Worm (Caenorhabditis elegans): ENCODE data around the gene clec-57.

Gene clec-57

ce11 chrV:14423268-14423667, 45.8 kb upstream of the clec-57 start, which contains the start of gene rpoa-12 (continued):
- TF ChIP-seq fkh-2 (tag; optimal IDR thresholded peaks at IDR 0.05) (no peak), ceh-16 (tag; optimal IDR thresholded peaks at IDR 0.05) (no peak), elt-1 (tag; optimal IDR thresholded peaks at IDR 0.05) (no peak), pqm-1 (tag; optimal IDR thresholded peaks at IDR 0.05) (no peak), sea-2 (GFP tag; optimal IDR thresholded peaks at IDR 0.05) (no peak)

- peak; percentile 46 for TF ChIP-seq egl-5 (tag; optimal IDR thresholded peaks at IDR 0.05)
- TF ChIP-seq zag-1 (tag; optimal IDR thresholded peaks at IDR 0.05), result no peak
- TF ChIP-seq nhr-12 (tag; optimal IDR thresholded peaks at IDR 0.05), result no peak
- no peak for TF ChIP-seq ceh-82 (tag; optimal IDR thresholded peaks at IDR 0.05)
- TF ChIP-seq unc-39 (tag; optimal IDR thresholded peaks at IDR 0.05), result no peak
- no peak for TF ChIP-seq elt-2 (tag; optimal IDR thresholded peaks at IDR 0.05)
- peak; percentile 54 for TF ChIP-seq snpc-4 (tag; optimal IDR thresholded peaks at IDR 0.05)
- no peak for TF ChIP-seq hmg-11 (tag; optimal IDR thresholded peaks at IDR 0.05)
- peak; percentile 5 for TF ChIP-seq lin-15B (tag; optimal IDR thresholded peaks at IDR 0.05)
- TF ChIP-seq pha-4 (tag; optimal IDR thresholded peaks at IDR 0.05), result no peak
- no peak for TF ChIP-seq ztf-4 (tag; optimal IDR thresholded peaks at IDR 0.05)
- peak; percentile 53 for TF ChIP-seq nhr-43 (tag; optimal IDR thresholded peaks at IDR 0.05; ENCODE audit: poor library complexity, severe bottlenecking)
Measured at ce11 chrV:14424958-14425492, 44.0 kb upstream of the clec-57 start, which contains the start of gene rrsr-1. rrsr-1 (minus strand) TSS chrV:14425008.

ce11 chrV:14426013-14426412, 43.0 kb upstream of the clec-57 start:
- TF ChIP-seq pha-4 (tag; optimal IDR thresholded peaks at IDR 0.05), result no peak
- TF ChIP-seq mdl-1 (tag; optimal IDR thresholded peaks at IDR 0.05), result no peak
- no peak for TF ChIP-seq jun-1 (tag; optimal IDR thresholded peaks at IDR 0.05)
- TF ChIP-seq ceh-28 (tag; optimal IDR thresholded peaks at IDR 0.05), result no peak
- no peak for TF ChIP-seq nhr-23 (tag; optimal IDR thresholded peaks at IDR 0.05)
- TF ChIP-seq nhr-25 (tag; optimal IDR thresholded peaks at IDR 0.05), result no peak
- TF ChIP-seq ceh-82 (tag; optimal IDR thresholded peaks at IDR 0.05), result no peak

ce11 chrV:14427069-14427825, 41.8 kb upstream of the clec-57 start:
- TF ChIP-seq nhr-237 (tag; optimal IDR thresholded peaks at IDR 0.05) (no peak), nhr-28 (tag; optimal IDR thresholded peaks at IDR 0.05) (no peak), hmg-11 (tag; optimal IDR thresholded peaks at IDR 0.05) (no peak), ceh-82 (tag; optimal IDR thresholded peaks at IDR 0.05) (no peak), R02D3.7 (tag; optimal IDR thresholded peaks at IDR 0.05) (no peak), nfya-1 (tag; optimal IDR thresholded peaks at IDR 0.05; ENCODE audit: insufficient read depth) (no peak), jun-1 (tag; optimal IDR thresholded peaks at IDR 0.05) (no peak), fkh-2 (tag; optimal IDR thresholded peaks at IDR 0.05) (no peak), ZK546.5 (tag; optimal IDR thresholded peaks at IDR 0.05) (no peak), lsy-12 (tag; optimal IDR thresholded peaks at IDR 0.05) (no peak)

- TF ChIP-seq sea-2 (GFP tag; optimal IDR thresholded peaks at IDR 0.05) (no peak), nhr-11 (tag; optimal IDR thresholded peaks at IDR 0.05) (no peak), aly-2 (tag; optimal IDR thresholded peaks at IDR 0.05) (no peak), unc-62 (GFP tag; optimal IDR thresholded peaks at IDR 0.05) (no peak), lsy-12 (tag; optimal IDR thresholded peaks at IDR 0.05) (no peak), nhr-12 (tag; optimal IDR thresholded peaks at IDR 0.05) (no peak), eor-1 (tag; optimal IDR thresholded peaks at IDR 0.05) (no peak), ztf-4 (tag; optimal IDR thresholded peaks at IDR 0.05) (no peak), ama-1 (optimal IDR thresholded peaks at IDR 0.05) (no peak), mdl-1 (tag; optimal IDR thresholded peaks at IDR 0.05) (no peak), unc-39 (tag; optimal IDR thresholded peaks at IDR 0.05) (no peak)
Measured at ce11 chrV:14428865-14429264, 40.2 kb upstream of the clec-57 start, which contains the start of gene F23B12.1. F23B12.1 (plus strand) TSS chrV:14429165.
